Worm (Caenorhabditis elegans) whole organism, L1 larva: ENCODE data around the gene rps-14.

Experiments used
- C04F5.9 ChIP-seq: sonication (generic microtip); optimal IDR thresholded peaks from 2 replicates; lab custom pipeline; 2016; ENCODE audit warnings: missing genetic modification characterization, missing compliant biosample characterization
- C16A3.4 ChIP-seq: fragments of 150-350 bp; optimal IDR thresholded peaks from 2 replicates; lab custom pipeline; 2014; ENCODE audit warnings: missing biosample characterization, missing genetic modification characterization
- C34B4.2 ChIP-seq: sonication (generic microtip); optimal IDR thresholded peaks from 2 replicates; lab custom pipeline; 2017; ENCODE audit warnings: mild to moderate bottlenecking, missing genetic modification characterization, missing compliant biosample characterization
- Y116A8C.19 ChIP-seq: sonication (generic microtip); optimal IDR thresholded peaks from 2 replicates; lab custom pipeline; 2016; ENCODE audit warnings: missing compliant biosample characterization, missing genetic modification characterization, borderline replicate concordance
- alr-1 ChIP-seq: fragments of 200-800 bp; sonication (Bioruptor generic); optimal IDR thresholded peaks from 2 replicates; lab custom pipeline; 2018; ENCODE audit warnings: borderline replicate concordance, mild to moderate bottlenecking, missing genetic modification characterization, missing compliant biosample characterization
- ceh-63 ChIP-seq: fragments of 200-800 bp; sonication (Bioruptor generic); optimal IDR thresholded peaks from 2 replicates; lab custom pipeline; 2018; ENCODE audit warnings: mild to moderate bottlenecking, missing genetic modification characterization, missing compliant biosample characterization
- ceh-82 ChIP-seq, 3 experiments: fragments of 150-350 bp in 1 of 3; sonication (generic microtip) in 2 of 3; optimal IDR thresholded peaks; 2 replicates each; lab custom pipeline; 2014 to 2017; ENCODE audit warnings: missing biosample characterization in 3 of 3, missing genetic modification characterization in 3 of 3
- dpl-1 ChIP-seq, 3 experiments: fragments of 150-350 bp in 2 of 3; sonication (generic microtip) in 1 of 3; optimal IDR thresholded peaks; 2 replicates each; lab custom pipeline; 2014 to 2017; ENCODE audit warnings: missing biosample characterization in 3 of 3, missing genetic modification characterization in 3 of 3, missing genetic modification reagents in 3 of 3
- dsc-1 ChIP-seq: sonication (generic microtip); optimal IDR thresholded peaks from 2 replicates; lab custom pipeline; 2016; ENCODE audit warnings: mild to moderate bottlenecking, missing genetic modification characterization, missing compliant biosample characterization
- efl-1 ChIP-seq, 4 experiments: fragments of 150-350 bp; optimal IDR thresholded peaks in 3 of 4; peaks in 1 of 4; 1 replicate in 1 of 4; 2 replicates in 3 of 4; lab custom pipeline; 2014; ENCODE audit warnings: missing biosample characterization in 2 of 4, missing genetic modification characterization in 2 of 4, missing genetic modification reagents in 2 of 4
- egl-13 ChIP-seq: sonication (generic microtip); optimal IDR thresholded peaks from 2 replicates; lab custom pipeline; 2016; ENCODE audit warnings: missing genotype, missing genetic modification reagents, missing genetic modification characterization, missing compliant biosample characterization
- egl-27 ChIP-seq, 2 experiments: fragments of 150-350 bp in 1 of 2; sonication (generic microtip); optimal IDR thresholded peaks; 3 replicates each; lab custom pipeline; 2017 to 2018; ENCODE audit warnings: missing biosample characterization in 2 of 2, missing genetic modification characterization in 2 of 2, missing genetic modification reagents in 2 of 2
- elt-2 ChIP-seq: sonication (generic microtip); optimal IDR thresholded peaks from 2 replicates; lab custom pipeline; 2016; ENCODE audit warnings: missing genetic modification characterization, mild to moderate bottlenecking, inconsistent platforms, missing compliant biosample characterization, missing genetic modification reagents
- elt-3 ChIP-seq, 6 experiments: fragments of 150-350 bp in 1 of 6; sonication (generic microtip); optimal IDR thresholded peaks; 2 replicates each; lab custom pipeline; 2017 to 2018; ENCODE audit warnings: missing biosample characterization in 6 of 6, missing genetic modification characterization in 6 of 6, inconsistent platforms in 1 of 6
- fkh-8 ChIP-seq: sonication (generic microtip); optimal IDR thresholded peaks from 2 replicates; lab custom pipeline; 2016; ENCODE audit warnings: mild to moderate bottlenecking, missing genetic modification characterization, missing compliant biosample characterization
- fos-1 ChIP-seq: fragments of 150-350 bp; optimal IDR thresholded peaks from 2 replicates; lab custom pipeline; 2014; ENCODE audit warnings: missing biosample characterization, missing genetic modification characterization
- hlh-17 ChIP-seq: fragments of 200-800 bp; sonication (Bioruptor generic); optimal IDR thresholded peaks from 2 replicates; lab custom pipeline; 2018; ENCODE audit warnings: missing genetic modification characterization, mild to moderate bottlenecking, missing compliant biosample characterization, moderate library complexity, borderline replicate concordance
- hlh-4 ChIP-seq: sonication (generic microtip); optimal IDR thresholded peaks from 2 replicates; lab custom pipeline; 2016; ENCODE audit warnings: mild to moderate bottlenecking, missing genetic modification characterization, missing compliant biosample characterization
- hpl-2 ChIP-seq: fragments of 150-350 bp; optimal IDR thresholded peaks from 2 replicates; lab custom pipeline; 2014; ENCODE audit warnings: missing biosample characterization, missing genetic modification reagents, missing genetic modification characterization
- irx-1 ChIP-seq: sonication (generic microtip); optimal IDR thresholded peaks from 2 replicates; lab custom pipeline; 2016; ENCODE audit warnings: missing genetic modification characterization, missing compliant biosample characterization
- isw-1 ChIP-seq: fragments of 200-800 bp; sonication (Bioruptor generic); IDR thresholded peaks from 2 replicates; pipeline ENCODE4 v1.3.6; 2022; ENCODE audit warnings: missing genetic modification characterization, missing compliant biosample characterization
- jun-1 ChIP-seq: fragments of 150-350 bp; optimal IDR thresholded peaks from 2 replicates; lab custom pipeline; 2014; ENCODE audit warnings: missing biosample characterization, missing genetic modification reagents, missing genetic modification characterization
- lin-13 ChIP-seq: fragments of 150-350 bp; optimal IDR thresholded peaks from 2 replicates; lab custom pipeline; 2014; ENCODE audit warnings: missing biosample characterization, missing genetic modification reagents, missing genetic modification characterization
- lin-14 ChIP-seq: fragments of 200-800 bp; sonication (Bioruptor generic); optimal IDR thresholded peaks from 2 replicates; lab custom pipeline; 2018; ENCODE audit warnings: mild to moderate bottlenecking, missing genetic modification characterization, moderate library complexity, missing compliant biosample characterization
- lin-15B ChIP-seq: fragments of 150-350 bp; sonication (generic microtip); optimal IDR thresholded peaks from 3 replicates; lab custom pipeline; 2014; ENCODE audit warnings: missing biosample characterization, missing genetic modification characterization
- lin-35 ChIP-seq, 2 experiments: fragments of 150-350 bp; optimal IDR thresholded peaks; 2 replicates each; lab custom pipeline; 2014; ENCODE audit warnings: missing biosample characterization in 2 of 2, missing genetic modification characterization in 2 of 2, missing genetic modification reagents in 2 of 2
- lsy-2 ChIP-seq, 2 experiments: fragments of 150-350 bp; optimal IDR thresholded peaks; 2 replicates each; lab custom pipeline; 2014; ENCODE audit warnings: missing biosample characterization in 2 of 2, missing genetic modification characterization in 2 of 2
- mab-9 ChIP-seq: fragments of 200-800 bp; sonication (Bioruptor generic); IDR thresholded peaks from 2 replicates; pipeline ENCODE4 v1.3.6; 2022; ENCODE audit warnings: missing genetic modification reagents, missing genetic modification characterization, missing compliant biosample characterization
- nhr-11 ChIP-seq: fragments of 150-350 bp; optimal IDR thresholded peaks from 2 replicates; lab custom pipeline; 2014; ENCODE audit warnings: missing biosample characterization, missing genetic modification characterization
- nhr-12 ChIP-seq: sonication (generic microtip); optimal IDR thresholded peaks from 2 replicates; lab custom pipeline; 2017; ENCODE audit warnings: missing biosample characterization, missing genetic modification characterization
- nhr-20 ChIP-seq: sonication (generic microtip); optimal IDR thresholded peaks from 2 replicates; lab custom pipeline; 2016; ENCODE audit warnings: mild to moderate bottlenecking, missing genetic modification characterization, missing compliant biosample characterization
- nhr-28 ChIP-seq: fragments of 150-350 bp; optimal IDR thresholded peaks from 2 replicates; lab custom pipeline; 2014; ENCODE audit warnings: missing biosample characterization, missing genetic modification characterization
- nhr-47 ChIP-seq: sonication (generic microtip); optimal IDR thresholded peaks from 2 replicates; lab custom pipeline; 2016; ENCODE audit warnings: mild to moderate bottlenecking, missing genetic modification characterization, moderate library complexity, missing compliant biosample characterization
- nhr-71 ChIP-seq: sonication (generic microtip); optimal IDR thresholded peaks from 2 replicates; lab custom pipeline; 2016; ENCODE audit warnings: mild to moderate bottlenecking, missing genetic modification characterization, moderate library complexity, missing compliant biosample characterization
- nhr-76 ChIP-seq: sonication (generic microtip); optimal IDR thresholded peaks from 2 replicates; lab custom pipeline; 2017; ENCODE audit warnings: missing biosample characterization, missing genetic modification characterization
- pag-3 ChIP-seq: sonication (generic microtip); optimal IDR thresholded peaks from 2 replicates; lab custom pipeline; 2017; ENCODE audit warnings: missing genetic modification characterization, mild to moderate bottlenecking, missing compliant biosample characterization, antibody characterized with exemption, borderline replicate concordance; ENCODE audit not compliant: insufficient read depth
- pax-3 ChIP-seq: fragments of 200-800 bp; sonication (Bioruptor generic); optimal IDR thresholded peaks from 2 replicates; lab custom pipeline; 2018; ENCODE audit warnings: mild to moderate bottlenecking, missing genetic modification characterization, moderate library complexity, missing compliant biosample characterization
- pqm-1 ChIP-seq: sonication (generic microtip); optimal IDR thresholded peaks from 3 replicates; lab custom pipeline; 2017; ENCODE audit warnings: missing biosample characterization, missing genetic modification characterization
- skn-1 ChIP-seq: fragments of 150-350 bp; optimal IDR thresholded peaks from 2 replicates; lab custom pipeline; 2014; ENCODE audit warnings: missing biosample characterization, missing genetic modification characterization
- snpc-4 ChIP-seq: fragments of 150-350 bp; optimal IDR thresholded peaks from 2 replicates; lab custom pipeline; 2014; ENCODE audit warnings: missing biosample characterization, missing genetic modification characterization
- sox-4 ChIP-seq: sonication (generic microtip); optimal IDR thresholded peaks from 2 replicates; lab custom pipeline; 2016; ENCODE audit warnings: missing genetic modification characterization, missing compliant biosample characterization
- swsn-7 ChIP-seq: sonication (generic microtip); optimal IDR thresholded peaks from 2 replicates; lab custom pipeline; 2016; ENCODE audit warnings: missing genetic modification characterization, missing compliant biosample characterization
- tlp-1 ChIP-seq: fragments of 150-350 bp; optimal IDR thresholded peaks from 2 replicates; lab custom pipeline; 2014; ENCODE audit warnings: missing biosample characterization, missing genetic modification characterization
- unc-130 ChIP-seq: fragments of 150-350 bp; optimal IDR thresholded peaks from 2 replicates; lab custom pipeline; 2017; ENCODE audit warnings: missing biosample characterization, missing genetic modification characterization, inconsistent platforms
- unc-62 ChIP-seq: fragments of 150-350 bp; optimal IDR thresholded peaks from 2 replicates; lab custom pipeline; 2014; ENCODE audit warnings: missing biosample characterization, missing genetic modification reagents, missing genetic modification characterization
- unc-86 ChIP-seq: sonication (generic microtip); optimal IDR thresholded peaks from 2 replicates; lab custom pipeline; 2016; ENCODE audit warnings: missing genetic modification characterization, missing compliant biosample characterization
- unc-98 ChIP-seq: fragments of 200-800 bp; sonication (Bioruptor generic); IDR thresholded peaks from 2 replicates; pipeline ENCODE4 v1.3.6; 2022; ENCODE audit warnings: missing genetic modification characterization, missing compliant biosample characterization
- vab-15 ChIP-seq: sonication (generic microtip); optimal IDR thresholded peaks from 2 replicates; lab custom pipeline; 2017; ENCODE audit warnings: missing genotype, mild to moderate bottlenecking, missing genetic modification characterization, missing compliant biosample characterization
- xbp-1 ChIP-seq: sonication (generic microtip); optimal IDR thresholded peaks from 2 replicates; lab custom pipeline; 2016; ENCODE audit warnings: missing genetic modification characterization, missing compliant biosample characterization
- zag-1 ChIP-seq: fragments of 150-350 bp; optimal IDR thresholded peaks from 2 replicates; lab custom pipeline; 2014; ENCODE audit warnings: missing biosample characterization, missing genetic modification characterization
- ztf-11 ChIP-seq, 2 experiments: sonication (generic microtip); optimal IDR thresholded peaks; 2 replicates each; lab custom pipeline; 2016 to 2017; ENCODE audit warnings: missing genetic modification characterization in 2 of 2, missing biosample characterization in 1 of 2, missing compliant biosample characterization in 1 of 2
- ztf-4 ChIP-seq: fragments of 150-350 bp; optimal IDR thresholded peaks from 2 replicates; lab custom pipeline; 2014; ENCODE audit warnings: missing biosample characterization, missing genetic modification characterization

The rps-14 gene

ce11 chrIII:7198838-7199237, 19.4 kb upstream of the rps-14 start, which contains the start of gene pfd-5:
TSS of gene pfd-5 (minus strand) at chrIII:7198884.
- TF ChIP-seq xbp-1 (tag; lab: Kevin White, UChicago): peak; percentile 77
- peak; percentile 17 for TF ChIP-seq fos-1
- peak; percentile 81 for TF ChIP-seq egl-13 (tag; lab: Kevin White, UChicago)
- no peak for TF ChIP-seq zag-1 (tag; lab: Kevin White, UChicago)
- TF ChIP-seq C04F5.9: peak; percentile 47
- peak; percentile 49 for TF ChIP-seq lin-13 (GFP tag; lab: Kevin White, UChicago)
- no peak for TF ChIP-seq hlh-4 (tag; lab: Kevin White, UChicago)
- TF ChIP-seq nhr-28: no peak
- TF ChIP-seq irx-1 (tag; lab: Kevin White, UChicago): peak; percentile 84
- TF ChIP-seq hpl-2 (GFP tag; lab: Kevin White, UChicago): no peak
- TF ChIP-seq dsc-1 (tag; lab: Kevin White, UChicago): peak; percentile 77
- TF ChIP-seq Y116A8C.19 (tag; lab: Kevin White, UChicago): peak; percentile 39
- TF ChIP-seq nhr-12 (tag; lab: Kevin White, UChicago): no peak
- no peak for TF ChIP-seq hlh-17 (GFP tag; lab: Kevin White, UChicago)
- TF ChIP-seq lin-14 (GFP tag; lab: Kevin White, UChicago): peak; percentile 76
- peak; percentile 82 to 84 for TF ChIP-seq lsy-2 (tag; optimal IDR thresholded peaks at IDR 0.05; lab: Kevin White, UChicago)
- TF ChIP-seq swsn-7 (tag; lab: Kevin White, UChicago): peak; percentile 72
- peak; percentile 37 for TF ChIP-seq C16A3.4 (tag; lab: Kevin White, UChicago)
- TF ChIP-seq elt-3 (tag; optimal IDR thresholded peaks at IDR 0.05; lab: Kevin White, UChicago): no peak
- TF ChIP-seq skn-1 (tag; lab: Kevin White, UChicago): peak; percentile 51
- TF ChIP-seq tlp-1 (tag; lab: Kevin White, UChicago): no peak
- TF ChIP-seq nhr-11: no peak
- TF ChIP-seq ceh-82 (tag; optimal IDR thresholded peaks at IDR 0.05; lab: Kevin White, UChicago): peak; percentile 46 to 66 (median 51)
- TF ChIP-seq pag-3 (tag; lab: Kevin White, UChicago): peak; percentile 4
- TF ChIP-seq dpl-1 (GFP tag; optimal IDR thresholded peaks at IDR 0.05; lab: Kevin White, UChicago): peak; percentile 90 to 96 (median 93)
- peak; percentile 81 for TF ChIP-seq pax-3 (tag; lab: Kevin White, UChicago)
- no peak for TF ChIP-seq ztf-4 (tag; lab: Kevin White, UChicago)
- peak; percentile 43 for TF ChIP-seq elt-2 (tag; lab: Kevin White, UChicago)
- TF ChIP-seq vab-15 (tag; lab: Kevin White, UChicago): no peak
- TF ChIP-seq nhr-20 (tag; lab: Kevin White, UChicago): peak; percentile 67
- peak; percentile 65 for TF ChIP-seq sox-4 (tag; lab: Kevin White, UChicago)
- no peak for TF ChIP-seq egl-27 (tag; optimal IDR thresholded peaks at IDR 0.05; lab: Kevin White, UChicago)
- TF ChIP-seq efl-1 (optimal IDR thresholded peaks at IDR 0.05; lab: Kevin White, UChicago): peak; percentile 81 to 96
- TF ChIP-seq efl-1 (GFP tag; optimal IDR thresholded peaks at IDR 0.05 in 1 of 2; lab: Kevin White, UChicago): peak; percentile 95 to 99
- TF ChIP-seq unc-62 (GFP tag; lab: Kevin White, UChicago): no peak
- TF ChIP-seq unc-86: peak; percentile 51
- TF ChIP-seq lin-15B (tag; lab: Kevin White, UChicago): peak; percentile 25
- TF ChIP-seq nhr-71 (tag; lab: Kevin White, UChicago): peak; percentile 82
- TF ChIP-seq nhr-47 (tag; lab: Kevin White, UChicago): peak; percentile 85
- no peak for TF ChIP-seq C34B4.2 (tag; lab: Kevin White, UChicago)
- TF ChIP-seq lin-35 (GFP tag; optimal IDR thresholded peaks at IDR 0.05; lab: Kevin White, UChicago): peak; percentile 96 to 97
- TF ChIP-seq jun-1 (tag; lab: Kevin White, UChicago): no peak
- peak; percentile 64 for TF ChIP-seq unc-98 (GFP tag; lab: Robert Waterston, UW)
- peak; percentile 36 for TF ChIP-seq snpc-4 (tag; lab: Kevin White, UChicago)
- TF ChIP-seq ceh-63 (GFP tag; lab: Kevin White, UChicago): no peak
- peak; percentile 22 for TF ChIP-seq fkh-8 (tag; lab: Kevin White, UChicago)
- no peak for TF ChIP-seq alr-1 (tag; lab: Kevin White, UChicago)
- peak; percentile 67 for TF ChIP-seq isw-1
- TF ChIP-seq ztf-11 (tag; optimal IDR thresholded peaks at IDR 0.05; lab: Kevin White, UChicago): peak in 1 of 2 experiments; percentile 84
- TF ChIP-seq nhr-76 (tag; lab: Kevin White, UChicago): no peak
- no peak for TF ChIP-seq mab-9 (GFP tag; lab: Robert Waterston, UW)
- TF ChIP-seq unc-130: peak; percentile 12
- TF ChIP-seq pqm-1 (tag; lab: Kevin White, UChicago): no peak
